Worm (Caenorhabditis elegans) whole organism, L1 larva: Measurements from ENCODE around the gene dct-1.
A peak's percentile ranks its signal among the peaks of the same experiment; 100 is the strongest.

Experiments
- alr-1 ChIP-seq: fragments of 200-800 bp; sonication (Bioruptor generic); optimal IDR thresholded peaks from 2 replicates; lab custom pipeline; 2018; ENCODE audit warnings: borderline replicate concordance, mild to moderate bottlenecking, missing genetic modification characterization, missing compliant biosample characterization
- aly-2 ChIP-seq: fragments of 150-350 bp; optimal IDR thresholded peaks from 2 replicates; lab custom pipeline; 2014; ENCODE audit warnings: missing biosample characterization, missing genetic modification characterization
- blmp-1 ChIP-seq: fragments of 150-350 bp; optimal IDR thresholded peaks from 2 replicates; lab custom pipeline; 2014; ENCODE audit warnings: missing biosample characterization, missing genetic modification characterization
- ceh-8 ChIP-seq: fragments of 200-800 bp; sonication (Bioruptor generic); optimal IDR thresholded peaks from 2 replicates; lab custom pipeline; 2018; ENCODE audit warnings: mild to moderate bottlenecking, missing genetic modification characterization, moderate library complexity, missing compliant biosample characterization
- ceh-82 ChIP-seq, 3 experiments: fragments of 150-350 bp in 1 of 3; sonication (generic microtip) in 2 of 3; optimal IDR thresholded peaks; 2 replicates each; lab custom pipeline; 2014 to 2017; ENCODE audit warnings: missing biosample characterization in 3 of 3, missing genetic modification characterization in 3 of 3
- ceh-88 ChIP-seq: fragments of 200-800 bp; sonication (Bioruptor generic); IDR thresholded peaks from 2 replicates; pipeline ENCODE4 v1.3.6; 2022; ENCODE audit warnings: missing genetic modification characterization, missing compliant biosample characterization
- ceh-90 ChIP-seq: sonication (generic microtip); optimal IDR thresholded peaks from 2 replicates; lab custom pipeline; 2016; ENCODE audit warnings: missing genetic modification characterization, missing compliant biosample characterization
- ces-1 ChIP-seq: fragments of 150-350 bp; optimal IDR thresholded peaks from 2 replicates; lab custom pipeline; 2014; ENCODE audit warnings: missing biosample characterization, missing genetic modification reagents, missing genetic modification characterization
- dsc-1 ChIP-seq: sonication (generic microtip); optimal IDR thresholded peaks from 2 replicates; lab custom pipeline; 2016; ENCODE audit warnings: mild to moderate bottlenecking, missing genetic modification characterization, missing compliant biosample characterization
- egl-27 ChIP-seq, 2 experiments: fragments of 150-350 bp in 1 of 2; sonication (generic microtip); optimal IDR thresholded peaks; 3 replicates each; lab custom pipeline; 2017 to 2018; ENCODE audit warnings: missing biosample characterization in 2 of 2, missing genetic modification characterization in 2 of 2, missing genetic modification reagents in 2 of 2
- elt-2 ChIP-seq: sonication (generic microtip); optimal IDR thresholded peaks from 2 replicates; lab custom pipeline; 2016; ENCODE audit warnings: missing genetic modification characterization, mild to moderate bottlenecking, inconsistent platforms, missing compliant biosample characterization, missing genetic modification reagents
- elt-3 ChIP-seq, 6 experiments: fragments of 150-350 bp in 1 of 6; sonication (generic microtip); optimal IDR thresholded peaks; 2 replicates each; lab custom pipeline; 2017 to 2018; ENCODE audit warnings: missing biosample characterization in 6 of 6, missing genetic modification characterization in 6 of 6, inconsistent platforms in 1 of 6
- fkh-10 ChIP-seq: sonication (generic microtip); optimal IDR thresholded peaks from 2 replicates; lab custom pipeline; 2017; ENCODE audit warnings: missing biosample characterization, missing genetic modification reagents, missing genetic modification characterization
- fkh-8 ChIP-seq: sonication (generic microtip); optimal IDR thresholded peaks from 2 replicates; lab custom pipeline; 2016; ENCODE audit warnings: mild to moderate bottlenecking, missing genetic modification characterization, missing compliant biosample characterization
- grh-1 ChIP-seq: fragments of 200-800 bp; sonication (Bioruptor generic); IDR thresholded peaks from 2 replicates; pipeline ENCODE4 v1.3.6; 2022; ENCODE audit warnings: missing genetic modification reagents, missing genetic modification characterization, missing compliant biosample characterization
- hlh-4 ChIP-seq: sonication (generic microtip); optimal IDR thresholded peaks from 2 replicates; lab custom pipeline; 2016; ENCODE audit warnings: mild to moderate bottlenecking, missing genetic modification characterization, missing compliant biosample characterization
- hpl-2 ChIP-seq: fragments of 150-350 bp; optimal IDR thresholded peaks from 2 replicates; lab custom pipeline; 2014; ENCODE audit warnings: missing biosample characterization, missing genetic modification reagents, missing genetic modification characterization
- irx-1 ChIP-seq: sonication (generic microtip); optimal IDR thresholded peaks from 2 replicates; lab custom pipeline; 2016; ENCODE audit warnings: missing genetic modification characterization, missing compliant biosample characterization
- isw-1 ChIP-seq: fragments of 200-800 bp; sonication (Bioruptor generic); IDR thresholded peaks from 2 replicates; pipeline ENCODE4 v1.3.6; 2022; ENCODE audit warnings: missing genetic modification characterization, missing compliant biosample characterization
- lin-13 ChIP-seq: fragments of 150-350 bp; optimal IDR thresholded peaks from 2 replicates; lab custom pipeline; 2014; ENCODE audit warnings: missing biosample characterization, missing genetic modification reagents, missing genetic modification characterization
- lin-35 ChIP-seq, 2 experiments: fragments of 150-350 bp; optimal IDR thresholded peaks; 2 replicates each; lab custom pipeline; 2014; ENCODE audit warnings: missing biosample characterization in 2 of 2, missing genetic modification characterization in 2 of 2, missing genetic modification reagents in 2 of 2
- lin-39 ChIP-seq: fragments of 150-350 bp; optimal IDR thresholded peaks from 2 replicates; lab custom pipeline; 2014; ENCODE audit warnings: missing biosample characterization, missing genetic modification reagents, missing genetic modification characterization
- mab-9 ChIP-seq: fragments of 200-800 bp; sonication (Bioruptor generic); IDR thresholded peaks from 2 replicates; pipeline ENCODE4 v1.3.6; 2022; ENCODE audit warnings: missing genetic modification reagents, missing genetic modification characterization, missing compliant biosample characterization
- mep-1 ChIP-seq: fragments of 150-350 bp; optimal IDR thresholded peaks from 2 replicates; lab custom pipeline; 2014; ENCODE audit warnings: missing biosample characterization, missing genetic modification characterization
- nhr-11 ChIP-seq: fragments of 150-350 bp; optimal IDR thresholded peaks from 2 replicates; lab custom pipeline; 2014; ENCODE audit warnings: missing biosample characterization, missing genetic modification characterization
- nhr-12 ChIP-seq: sonication (generic microtip); optimal IDR thresholded peaks from 2 replicates; lab custom pipeline; 2017; ENCODE audit warnings: missing biosample characterization, missing genetic modification characterization
- nhr-19 ChIP-seq: fragments of 200-800 bp; sonication (Bioruptor generic); conservative IDR thresholded peaks from 2 replicates; pipeline ENCODE4 v1.3.6; 2022; ENCODE audit warnings: missing genetic modification characterization, missing compliant biosample characterization
- nhr-20 ChIP-seq: sonication (generic microtip); optimal IDR thresholded peaks from 2 replicates; lab custom pipeline; 2016; ENCODE audit warnings: mild to moderate bottlenecking, missing genetic modification characterization, missing compliant biosample characterization
- nhr-28 ChIP-seq: fragments of 150-350 bp; optimal IDR thresholded peaks from 2 replicates; lab custom pipeline; 2014; ENCODE audit warnings: missing biosample characterization, missing genetic modification characterization
- nhr-47 ChIP-seq: sonication (generic microtip); optimal IDR thresholded peaks from 2 replicates; lab custom pipeline; 2016; ENCODE audit warnings: mild to moderate bottlenecking, missing genetic modification characterization, moderate library complexity, missing compliant biosample characterization
- nhr-71 ChIP-seq: sonication (generic microtip); optimal IDR thresholded peaks from 2 replicates; lab custom pipeline; 2016; ENCODE audit warnings: mild to moderate bottlenecking, missing genetic modification characterization, moderate library complexity, missing compliant biosample characterization
- nhr-77 ChIP-seq: fragments of 150-350 bp; optimal IDR thresholded peaks from 2 replicates; lab custom pipeline; 2014; ENCODE audit warnings: missing biosample characterization, missing genetic modification characterization
- nhr-84 ChIP-seq: sonication (generic microtip); optimal IDR thresholded peaks from 2 replicates; lab custom pipeline; 2017; ENCODE audit warnings: missing biosample characterization, missing genetic modification characterization
- pag-3 ChIP-seq: sonication (generic microtip); optimal IDR thresholded peaks from 2 replicates; lab custom pipeline; 2017; ENCODE audit warnings: missing genetic modification characterization, mild to moderate bottlenecking, missing compliant biosample characterization, antibody characterized with exemption, borderline replicate concordance; ENCODE audit not compliant: insufficient read depth
- pax-3 ChIP-seq: fragments of 200-800 bp; sonication (Bioruptor generic); optimal IDR thresholded peaks from 2 replicates; lab custom pipeline; 2018; ENCODE audit warnings: mild to moderate bottlenecking, missing genetic modification characterization, moderate library complexity, missing compliant biosample characterization
- rnt-1 ChIP-seq: sonication (generic microtip); optimal IDR thresholded peaks from 2 replicates; lab custom pipeline; 2016; ENCODE audit warnings: mild to moderate bottlenecking, missing genetic modification characterization, moderate library complexity, missing compliant biosample characterization
- skn-1 ChIP-seq: fragments of 150-350 bp; optimal IDR thresholded peaks from 2 replicates; lab custom pipeline; 2014; ENCODE audit warnings: missing biosample characterization, missing genetic modification characterization
- snu-23 ChIP-seq: sonication (generic microtip); optimal IDR thresholded peaks from 2 replicates; lab custom pipeline; 2016; ENCODE audit warnings: missing genetic modification characterization, missing compliant biosample characterization
- sup-37 ChIP-seq: fragments of 200-800 bp; sonication (Bioruptor generic); optimal IDR thresholded peaks from 2 replicates; lab custom pipeline; 2018; ENCODE audit warnings: mild to moderate bottlenecking, missing genetic modification characterization, missing compliant biosample characterization
- swsn-7 ChIP-seq: sonication (generic microtip); optimal IDR thresholded peaks from 2 replicates; lab custom pipeline; 2016; ENCODE audit warnings: missing genetic modification characterization, missing compliant biosample characterization
- tbx-2 ChIP-seq: sonication (generic microtip); optimal IDR thresholded peaks from 2 replicates; lab custom pipeline; 2016; ENCODE audit warnings: missing genetic modification characterization, missing compliant biosample characterization
- unc-30 ChIP-seq: sonication (generic microtip); optimal IDR thresholded peaks from 2 replicates; lab custom pipeline; 2017; ENCODE audit warnings: missing biosample characterization, missing genetic modification characterization
- unc-62 ChIP-seq: fragments of 150-350 bp; optimal IDR thresholded peaks from 2 replicates; lab custom pipeline; 2014; ENCODE audit warnings: missing biosample characterization, missing genetic modification reagents, missing genetic modification characterization
- unc-98 ChIP-seq: fragments of 200-800 bp; sonication (Bioruptor generic); IDR thresholded peaks from 2 replicates; pipeline ENCODE4 v1.3.6; 2022; ENCODE audit warnings: missing genetic modification characterization, missing compliant biosample characterization
- vab-15 ChIP-seq: sonication (generic microtip); optimal IDR thresholded peaks from 2 replicates; lab custom pipeline; 2017; ENCODE audit warnings: missing genotype, mild to moderate bottlenecking, missing genetic modification characterization, missing compliant biosample characterization
- xbp-1 ChIP-seq: sonication (generic microtip); optimal IDR thresholded peaks from 2 replicates; lab custom pipeline; 2016; ENCODE audit warnings: missing genetic modification characterization, missing compliant biosample characterization
- zip-4 ChIP-seq: fragments of 200-800 bp; sonication (Bioruptor generic); optimal IDR thresholded peaks from 2 replicates; lab custom pipeline; 2018; ENCODE audit warnings: mild to moderate bottlenecking, missing genetic modification characterization, moderate library complexity, missing compliant biosample characterization
- ztf-11 ChIP-seq, 2 experiments: sonication (generic microtip); optimal IDR thresholded peaks; 2 replicates each; lab custom pipeline; 2016 to 2017; ENCODE audit warnings: missing genetic modification characterization in 2 of 2, missing biosample characterization in 1 of 2, missing compliant biosample characterization in 1 of 2
- ztf-4 ChIP-seq: fragments of 150-350 bp; optimal IDR thresholded peaks from 2 replicates; lab custom pipeline; 2014; ENCODE audit warnings: missing biosample characterization, missing genetic modification characterization

The dct-1 gene

ce11 chrX:7951578-7951977 lies 2.6 kb upstream of the dct-1 start (continued):
- TF ChIP-seq fkh-10 (GFP tag; lab: Kevin White, UChicago), result peak; percentile 57
- peak; percentile 33 for TF ChIP-seq hlh-4 (tag; lab: Kevin White, UChicago)
- peak; percentile 60 for TF ChIP-seq blmp-1 (tag; lab: Kevin White, UChicago)
- TF ChIP-seq mab-9 (GFP tag; lab: Robert Waterston, UW), result peak; percentile 83; the same call in 1 of the 2 replicates
- peak; percentile 71 for TF ChIP-seq skn-1 (tag; lab: Kevin White, UChicago)
- peak; percentile 54; the same call in 1 of the 2 replicates for TF ChIP-seq grh-1 (GFP tag; lab: Robert Waterston, UW)
- no peak for TF ChIP-seq egl-27 (tag; optimal IDR thresholded peaks at IDR 0.05; lab: Kevin White, UChicago)
- peak; percentile 88 for TF ChIP-seq xbp-1 (tag; lab: Kevin White, UChicago)
- peak; percentile 64 for TF ChIP-seq lin-39 (tag; lab: Kevin White, UChicago)
- peak; percentile 91 for TF ChIP-seq pax-3 (tag; lab: Kevin White, UChicago)
- peak; percentile 76 to 86 for TF ChIP-seq lin-35 (GFP tag; optimal IDR thresholded peaks at IDR 0.05; lab: Kevin White, UChicago)
- TF ChIP-seq zip-4 (GFP tag; lab: Kevin White, UChicago), result peak; percentile 11
- TF ChIP-seq nhr-77 (tag; lab: Kevin White, UChicago), result no peak
- TF ChIP-seq nhr-12 (tag; lab: Kevin White, UChicago), result no peak
- TF ChIP-seq ces-1 (GFP tag; lab: Kevin White, UChicago), result no peak
- no peak for TF ChIP-seq nhr-84 (tag; lab: Kevin White, UChicago)
- TF ChIP-seq sup-37, result peak; percentile 63
- TF ChIP-seq nhr-19, result peak; percentile 86
- TF ChIP-seq ceh-8 (GFP tag; lab: Kevin White, UChicago), result peak; percentile 72
- TF ChIP-seq lin-13 (GFP tag; lab: Kevin White, UChicago), result peak; percentile 89
- TF ChIP-seq alr-1 (tag; lab: Kevin White, UChicago), result no peak
- TF ChIP-seq unc-98 (GFP tag; lab: Robert Waterston, UW), result no peak
- TF ChIP-seq unc-30 (tag; lab: Kevin White, UChicago), result no peak
- TF ChIP-seq ceh-90 (tag; lab: Kevin White, UChicago), result no peak
- peak; percentile 82 for TF ChIP-seq nhr-11 (tag; lab: Kevin White, UChicago)
- TF ChIP-seq aly-2 (tag; lab: Kevin White, UChicago), result no peak
- peak; percentile 99 for TF ChIP-seq fkh-8 (tag; lab: Kevin White, UChicago)
- TF ChIP-seq dsc-1 (tag; lab: Kevin White, UChicago), result peak; percentile 98
- peak; percentile 44 to 80 (median 75) for TF ChIP-seq ceh-82 (tag; optimal IDR thresholded peaks at IDR 0.05; lab: Kevin White, UChicago)
- no peak for TF ChIP-seq nhr-28
- peak; percentile 94 for TF ChIP-seq snu-23
- TF ChIP-seq nhr-20 (tag; lab: Kevin White, UChicago), result peak; percentile 96
- peak; percentile 83 for TF ChIP-seq isw-1 (GFP tag; lab: Robert Waterston, UW)
- TF ChIP-seq elt-3 (tag; optimal IDR thresholded peaks at IDR 0.05; lab: Kevin White, UChicago), result peak in 1 of 6 experiments; percentile 55
- TF ChIP-seq mep-1, result peak; percentile 88
- TF ChIP-seq hpl-2 (GFP tag; lab: Kevin White, UChicago), result no peak
- TF ChIP-seq rnt-1, result peak; percentile 86
- TF ChIP-seq vab-15, result peak; percentile 90
- TF ChIP-seq ceh-88 (GFP tag; lab: Robert Waterston, UW), result peak; percentile 68
- peak; percentile 97 for TF ChIP-seq nhr-71
- peak; percentile 95 for TF ChIP-seq tbx-2 (tag; lab: Kevin White, UChicago)
- TF ChIP-seq irx-1 (tag; lab: Kevin White, UChicago), result peak; percentile 81
- TF ChIP-seq ztf-11 (tag; optimal IDR thresholded peaks at IDR 0.05; lab: Kevin White, UChicago), result peak in 1 of 2 experiments; percentile 91
- peak; percentile 91 for TF ChIP-seq swsn-7 (tag; lab: Kevin White, UChicago)
- TF ChIP-seq nhr-47 (tag; lab: Kevin White, UChicago), result peak; percentile 96
- peak; percentile 90 for TF ChIP-seq pag-3 (tag; lab: Kevin White, UChicago)
- peak; percentile 81 for TF ChIP-seq ztf-4 (tag; lab: Kevin White, UChicago)
- TF ChIP-seq unc-62 (GFP tag; lab: Kevin White, UChicago), result no peak
- TF ChIP-seq elt-2 (tag; lab: Kevin White, UChicago), result peak; percentile 69
